Fruit fly (Drosophila melanogaster): Measurements from ENCODE around the gene CG32295.

- no peak for TF ChIP-seq N (GFP tag; optimal IDR thresholded peaks at IDR 0.05)
- no peak for TF ChIP-seq Hr78 (GFP tag; optimal IDR thresholded peaks at IDR 0.05)
- no peak for TF ChIP-seq fru (GFP tag; optimal IDR thresholded peaks at IDR 0.05)
- TF ChIP-seq rgr (GFP tag; optimal IDR thresholded peaks at IDR 0.05) = no peak
Measured at dm6 chr3L:2515197-2515596, 11.6 kb downstream of the CG32295 start.

Measured in whole organism, wandering third instar larva.